Worm (Caenorhabditis elegans) whole organism, young adult: ENCODE measurements around the gene lgc-20.
A peak's percentile ranks its signal among the peaks of the same experiment; 100 is the strongest.

ENCODE experiments used
- B0261.1 ChIP-seq: sonication (generic microtip); optimal IDR thresholded peaks from 2 replicates; lab custom pipeline; 2016; ENCODE audit warnings: mild to moderate bottlenecking, missing genetic modification characterization, moderate library complexity, missing compliant biosample characterization
- F10E7.11 ChIP-seq: sonication (generic microtip); optimal IDR thresholded peaks from 2 replicates; lab custom pipeline; 2017; ENCODE audit warnings: mild to moderate bottlenecking, missing genetic modification characterization, moderate library complexity, missing compliant biosample characterization
- F33H1.4 ChIP-seq: fragments of 200-800 bp; sonication (Bioruptor generic); IDR thresholded peaks from 2 replicates; pipeline ENCODE4 v1.3.6; 2022; ENCODE audit warnings: missing genetic modification reagents, missing genetic modification characterization, missing compliant biosample characterization
- F37B4.10 ChIP-seq: fragments of 200-800 bp; sonication (Bioruptor generic); IDR thresholded peaks from 2 replicates; pipeline ENCODE4 v1.3.6; 2022; ENCODE audit warnings: missing genetic modification characterization, missing compliant biosample characterization
- F39B2.1 ChIP-seq: fragments of 200-800 bp; sonication (Bioruptor generic); IDR thresholded peaks from 2 replicates; pipeline ENCODE4 v1.3.6; 2022; ENCODE audit warnings: missing genetic modification reagents, missing genetic modification characterization, missing compliant biosample characterization
- F52B5.7 ChIP-seq: sonication (generic microtip); optimal IDR thresholded peaks from 2 replicates; lab custom pipeline; 2016; ENCODE audit warnings: mild to moderate bottlenecking, missing genetic modification characterization, missing compliant biosample characterization
- F57A8.1 ChIP-seq: fragments of 200-800 bp; sonication (Bioruptor generic); optimal IDR thresholded peaks from 2 replicates; lab custom pipeline; 2018; ENCODE audit warnings: mild to moderate bottlenecking, missing genetic modification characterization, moderate library complexity, missing compliant biosample characterization
- F57C9.4 ChIP-seq: sonication (generic microtip); optimal IDR thresholded peaks from 2 replicates; lab custom pipeline; 2017; ENCODE audit warnings: mild to moderate bottlenecking, missing genetic modification characterization, missing compliant biosample characterization
- K11D2.4 ChIP-seq: fragments of 200-800 bp; sonication (Bioruptor generic); IDR thresholded peaks from 2 replicates; pipeline ENCODE4 v1.3.6; 2022; ENCODE audit warnings: missing genetic modification reagents, missing genetic modification characterization, missing compliant biosample characterization
- T07F8.4 ChIP-seq: sonication (generic microtip); optimal IDR thresholded peaks from 2 replicates; lab custom pipeline; 2016; ENCODE audit warnings: mild to moderate bottlenecking, missing genetic modification characterization, moderate library complexity, missing compliant biosample characterization
- T26A5.8 ChIP-seq: sonication (generic microtip); optimal IDR thresholded peaks from 2 replicates; lab custom pipeline; 2016; ENCODE audit warnings: missing genetic modification characterization, missing compliant biosample characterization
- Y53G8AR.9 ChIP-seq: fragments of 200-800 bp; sonication (Bioruptor generic); conservative IDR thresholded peaks from 2 replicates; pipeline ENCODE4 v1.3.6; 2022; ENCODE audit warnings: missing genetic modification reagents, missing genetic modification characterization, missing compliant biosample characterization
- Y95B8A.8 ChIP-seq: fragments of 200-800 bp; sonication (Bioruptor generic); IDR thresholded peaks from 2 replicates; pipeline ENCODE4 v1.3.6; 2022; ENCODE audit warnings: missing genetic modification reagents, missing genetic modification characterization, missing compliant biosample characterization
- akir-1 ChIP-seq: fragments of 200-800 bp; sonication (Bioruptor generic); optimal IDR thresholded peaks from 2 replicates; lab custom pipeline; 2018; ENCODE audit warnings: mild to moderate bottlenecking, missing genetic modification characterization, moderate library complexity, missing compliant biosample characterization
- ama-1 ChIP-seq, 3 experiments: fragments of 150-350 bp in 1 of 3; sonication (generic microtip) in 2 of 3; optimal IDR thresholded peaks; 2 replicates each; lab custom pipeline; 2014 to 2018; ENCODE audit warnings: missing biosample characterization in 2 of 3, missing genetic modification characterization in 2 of 3, missing genetic modification reagents in 2 of 3
- aptf-3 ChIP-seq: fragments of 200-800 bp; sonication (Bioruptor generic); IDR thresholded peaks from 2 replicates; pipeline ENCODE4 v1.3.6; 2022; ENCODE audit warnings: missing genetic modification characterization, missing compliant biosample characterization
- atf-7 ChIP-seq: sonication (generic microtip); optimal IDR thresholded peaks from 2 replicates; lab custom pipeline; 2017; ENCODE audit warnings: mild to moderate bottlenecking, missing genetic modification characterization, missing compliant biosample characterization
- attf-5 ChIP-seq: fragments of 200-800 bp; sonication (Bioruptor generic); optimal IDR thresholded peaks from 2 replicates; lab custom pipeline; 2018; ENCODE audit warnings: mild to moderate bottlenecking, missing genetic modification characterization, missing compliant biosample characterization
- ccch-3 ChIP-seq: fragments of 200-800 bp; sonication (Bioruptor generic); optimal IDR thresholded peaks from 2 replicates; lab custom pipeline; 2018; ENCODE audit warnings: mild to moderate bottlenecking, missing genetic modification characterization, missing compliant biosample characterization
- cebp-1 ChIP-seq, 2 experiments: fragments of 200-800 bp in 1 of 2; sonication (Bioruptor generic) in 1 of 2; sonication (generic microtip) in 1 of 2; IDR thresholded peaks in 1 of 2; optimal IDR thresholded peaks in 1 of 2; 2 replicates each; pipeline versions ENCODE4 v1.3.6 to Lab custom; 2017 to 2022; ENCODE audit warnings: missing compliant biosample characterization in 2 of 2, missing genetic modification characterization in 2 of 2, mild to moderate bottlenecking in 1 of 2, missing genetic modification reagents in 1 of 2, moderate library complexity in 1 of 2
- ceh-40 ChIP-seq: fragments of 200-800 bp; sonication (Bioruptor generic); IDR thresholded peaks from 2 replicates; pipeline ENCODE4 v1.3.6; 2022; ENCODE audit warnings: missing genetic modification characterization, missing compliant biosample characterization
- egl-18 ChIP-seq: fragments of 200-800 bp; sonication (Bioruptor generic); IDR thresholded peaks from 2 replicates; pipeline ENCODE4 v1.3.6; 2022; ENCODE audit warnings: missing genetic modification reagents, missing genetic modification characterization, missing compliant biosample characterization
- him-1 ChIP-seq: sonication (generic microtip); optimal IDR thresholded peaks from 2 replicates; lab custom pipeline; 2016; ENCODE audit warnings: missing genotype, missing genetic modification reagents, missing genetic modification characterization, missing compliant biosample characterization
- hmg-20 ChIP-seq: fragments of 200-800 bp; sonication (Bioruptor generic); IDR thresholded peaks from 2 replicates; pipeline ENCODE4 v1.3.6; 2022; ENCODE audit warnings: missing genetic modification reagents, missing genetic modification characterization, missing compliant biosample characterization
- hsf-1 ChIP-seq: fragments of 200-800 bp; sonication (Bioruptor generic); IDR thresholded peaks from 2 replicates; pipeline ENCODE4 v1.3.6; 2022; ENCODE audit warnings: missing genetic modification reagents, missing genetic modification characterization, missing compliant biosample characterization
- lag-1 ChIP-seq: fragments of 200-800 bp; sonication (Bioruptor generic); IDR thresholded peaks from 2 replicates; pipeline ENCODE4 v1.3.6; 2022; ENCODE audit warnings: missing genetic modification reagents, missing genetic modification characterization, missing compliant biosample characterization
- lin-26 ChIP-seq: fragments of 200-800 bp; sonication (Bioruptor generic); IDR thresholded peaks from 2 replicates; pipeline ENCODE4 v1.3.6; 2022; ENCODE audit warnings: missing genetic modification reagents, missing genetic modification characterization, missing compliant biosample characterization
- lsy-27 ChIP-seq: sonication (generic microtip); optimal IDR thresholded peaks from 2 replicates; lab custom pipeline; 2017; ENCODE audit warnings: missing genetic modification characterization, mild to moderate bottlenecking, missing compliant biosample characterization, antibody characterized with exemption, missing genotype, borderline replicate concordance; ENCODE audit not compliant: insufficient read depth
- madf-3 ChIP-seq: fragments of 200-800 bp; sonication (Bioruptor generic); IDR thresholded peaks from 2 replicates; pipeline ENCODE4 v1.3.6; 2022; ENCODE audit warnings: missing genetic modification reagents, missing genetic modification characterization, missing compliant biosample characterization
- madf-8 ChIP-seq: fragments of 200-800 bp; sonication (Bioruptor generic); conservative IDR thresholded peaks from 2 replicates; pipeline ENCODE4 v1.3.6; 2022; ENCODE audit warnings: missing genetic modification reagents, missing genetic modification characterization, missing compliant biosample characterization
- nfya-1 ChIP-seq: sonication (generic microtip); optimal IDR thresholded peaks from 2 replicates; lab custom pipeline; 2017; ENCODE audit warnings: antibody characterized with exemption, missing compliant biosample characterization, missing genetic modification characterization, borderline replicate concordance; ENCODE audit not compliant: insufficient read depth
- nfya-2 ChIP-seq: fragments of 200-800 bp; sonication (Bioruptor generic); IDR thresholded peaks from 2 replicates; pipeline ENCODE4 v1.3.6; 2022; ENCODE audit warnings: missing genetic modification reagents, missing genetic modification characterization, missing compliant biosample characterization
- nhr-120 ChIP-seq: fragments of 200-800 bp; sonication (Bioruptor generic); IDR thresholded peaks from 2 replicates; pipeline ENCODE4 v1.3.6; 2022; ENCODE audit warnings: missing genetic modification characterization, missing compliant biosample characterization
- nhr-179 ChIP-seq: sonication (generic microtip); optimal IDR thresholded peaks from 2 replicates; lab custom pipeline; 2016; ENCODE audit warnings: mild to moderate bottlenecking, missing genetic modification characterization, missing compliant biosample characterization
- nhr-90 ChIP-seq: sonication (generic microtip); optimal IDR thresholded peaks from 2 replicates; lab custom pipeline; 2016; ENCODE audit warnings: missing genotype, mild to moderate bottlenecking, missing genetic modification characterization, missing compliant biosample characterization
- rcor-1 ChIP-seq: fragments of 200-800 bp; sonication (Bioruptor generic); IDR thresholded peaks from 2 replicates; pipeline ENCODE4 v1.3.6; 2022; ENCODE audit warnings: missing genetic modification reagents, missing genetic modification characterization, missing compliant biosample characterization
- repo-1 ChIP-seq: sonication (generic microtip); optimal IDR thresholded peaks from 2 replicates; lab custom pipeline; 2017; ENCODE audit warnings: mild to moderate bottlenecking, missing genetic modification characterization, missing compliant biosample characterization
- sdz-38 ChIP-seq: sonication (generic microtip); optimal IDR thresholded peaks from 2 replicates; lab custom pipeline; 2016; ENCODE audit warnings: missing genotype, missing genetic modification characterization, missing compliant biosample characterization
- snpc-3.4 ChIP-seq: sonication (generic microtip); optimal IDR thresholded peaks from 2 replicates; lab custom pipeline; 2017; ENCODE audit warnings: missing genetic modification characterization, mild to moderate bottlenecking, missing compliant biosample characterization, antibody characterized with exemption, moderate library complexity, missing genotype, missing genetic modification reagents
- snpc-4 ChIP-seq, 5 experiments: fragments of 150-350 bp in 1 of 5; sonication (generic microtip) in 4 of 5; optimal IDR thresholded peaks; 2 replicates each; lab custom pipeline; 2014 to 2018; ENCODE audit warnings: missing genetic modification characterization in 5 of 5, missing biosample characterization in 3 of 5, antibody characterized with exemption in 2 of 5, mild to moderate bottlenecking in 2 of 5, missing compliant biosample characterization in 2 of 5, missing genotype in 2 of 5, moderate library complexity in 2 of 5, missing genetic modification reagents in 1 of 5
- tbx-9 ChIP-seq: sonication (generic microtip); optimal IDR thresholded peaks from 2 replicates; lab custom pipeline; 2016; ENCODE audit warnings: borderline replicate concordance, missing genetic modification characterization, inconsistent platforms, missing compliant biosample characterization
- unc-62 ChIP-seq: fragments of 150-350 bp; optimal IDR thresholded peaks from 2 replicates; lab custom pipeline; 2014; ENCODE audit warnings: missing biosample characterization, missing genetic modification reagents, missing genetic modification characterization
- xnd-1 ChIP-seq: sonication (generic microtip); optimal IDR thresholded peaks from 2 replicates; lab custom pipeline; 2016; ENCODE audit warnings: missing genotype, missing genetic modification reagents, missing genetic modification characterization, missing compliant biosample characterization
- ztf-3 ChIP-seq: fragments of 200-800 bp; sonication (Bioruptor generic); optimal IDR thresholded peaks from 2 replicates; lab custom pipeline; 2018; ENCODE audit warnings: mild to moderate bottlenecking, missing genetic modification characterization, missing compliant biosample characterization

Gene lgc-20

ce11 chrII:11336163-11336562 is 7.2 kb downstream of the lgc-20 start:
- TF ChIP-seq ztf-3 (GFP tag; lab: Kevin White, UChicago) (no peak), F33H1.4 (GFP tag; lab: Robert Waterston, UW) (no peak), nhr-120 (GFP tag; lab: Robert Waterston, UW) (no peak), lin-26 (no peak), T07F8.4 (tag; lab: Kevin White, UChicago) (no peak), ama-1 (optimal IDR thresholded peaks at IDR 0.05; lab: Kevin White, UChicago) (no peak), ama-1 (GFP tag; optimal IDR thresholded peaks at IDR 0.05; lab: Kevin White, UChicago) (no peak), snpc-3.4 (no peak), ccch-3 (GFP tag; lab: Kevin White, UChicago) (no peak), hmg-20 (GFP tag; lab: Robert Waterston, UW) (no peak), aptf-3 (no peak), K11D2.4 (GFP tag; lab: Robert Waterston, UW) (no peak), T26A5.8 (tag; lab: Kevin White, UChicago) (no peak), repo-1 (tag; lab: Kevin White, UChicago) (no peak), madf-8 (GFP tag; lab: Robert Waterston, UW) (no peak), Y53G8AR.9 (GFP tag; lab: Robert Waterston, UW) (no peak), ceh-40 (GFP tag; lab: Robert Waterston, UW) (no peak), unc-62 (GFP tag; lab: Kevin White, UChicago) (no peak), cebp-1 (GFP tag; IDR thresholded peaks at IDR 0.05; lab: Robert Waterston, UW) (no peak), cebp-1 (tag; optimal IDR thresholded peaks at IDR 0.05; lab: Kevin White, UChicago) (no peak)

ce11 chrII:11335670-11336069 is 7.7 kb downstream of the lgc-20 start:
- TF ChIP-seq rcor-1 (GFP tag; lab: Robert Waterston, UW) (no peak), F57A8.1 (no peak), T07F8.4 (tag; lab: Kevin White, UChicago) (no peak), B0261.1 (tag; lab: Kevin White, UChicago) (no peak), akir-1 (GFP tag; lab: Kevin White, UChicago) (no peak), nfya-1 (tag; lab: Kevin White, UChicago) (no peak), nhr-179 (tag; lab: Kevin White, UChicago) (no peak), hsf-1 (GFP tag; lab: Robert Waterston, UW) (no peak), tbx-9 (tag; lab: Kevin White, UChicago) (no peak), F57C9.4 (tag; lab: Kevin White, UChicago) (no peak), sdz-38 (tag; lab: Kevin White, UChicago) (no peak), lag-1 (GFP tag; lab: Robert Waterston, UW) (no peak)

- TF ChIP-seq F37B4.10 (GFP tag; lab: Robert Waterston, UW) (no peak), madf-3 (no peak), nhr-90 (tag; lab: Kevin White, UChicago) (peak; percentile 11), nfya-2 (GFP tag; lab: Robert Waterston, UW) (no peak), him-1 (tag; lab: Kevin White, UChicago) (no peak), egl-18 (GFP tag; lab: Robert Waterston, UW) (no peak), attf-5 (peak; percentile 9), lsy-27 (tag; lab: Kevin White, UChicago) (no peak), F10E7.11 (tag; lab: Kevin White, UChicago) (no peak), xnd-1 (tag; lab: Kevin White, UChicago) (no peak), F39B2.1 (GFP tag; lab: Robert Waterston, UW) (no peak), F52B5.7 (tag; lab: Kevin White, UChicago) (no peak), atf-7 (tag; lab: Kevin White, UChicago) (no peak), snpc-4 (GFP tag; optimal IDR thresholded peaks at IDR 0.05; lab: Kevin White, UChicago) (no peak), snpc-4 (tag; optimal IDR thresholded peaks at IDR 0.05; lab: Kevin White, UChicago) (peak; percentile 65 to 94 (median 93)), Y95B8A.8 (GFP tag; lab: Robert Waterston, UW) (no peak), cebp-1 (GFP tag; IDR thresholded peaks at IDR 0.05; lab: Robert Waterston, UW) (no peak), cebp-1 (tag; optimal IDR thresholded peaks at IDR 0.05; lab: Kevin White, UChicago) (no peak)
Observed at ce11 chrII:11333846-11334638, 9.4 kb downstream of the lgc-20 start.
